Worm (Caenorhabditis elegans) whole organism, mixed stage, embryonic: ENCODE results near the gene sma-5.

Experiments
- M03D4.4 ChIP-seq: sonication (generic microtip); optimal IDR thresholded peaks from 2 replicates; lab custom pipeline; 2017; ENCODE audit warnings: mild to moderate bottlenecking, missing genetic modification characterization, missing compliant biosample characterization
- cnd-1 ChIP-seq: fragments of 200-800 bp; sonication (Bioruptor generic); optimal IDR thresholded peaks from 2 replicates; lab custom pipeline; 2018; ENCODE audit warnings: mild to moderate bottlenecking, missing genetic modification characterization, missing compliant biosample characterization
- nhr-28 ChIP-seq: fragments of 150-350 bp; optimal IDR thresholded peaks from 2 replicates; lab custom pipeline; 2014; ENCODE audit warnings: missing biosample characterization, missing genetic modification characterization
- pha-4 ChIP-seq: fragments of 150-350 bp; optimal IDR thresholded peaks from 2 replicates; lab custom pipeline; 2018; ENCODE audit warnings: missing biosample characterization, missing genetic modification reagents, missing genetic modification characterization
- unc-120 ChIP-seq: sonication (generic microtip); optimal IDR thresholded peaks from 2 replicates; lab custom pipeline; 2017; ENCODE audit warnings: missing genetic modification characterization, missing compliant biosample characterization; ENCODE audit not compliant: poor library complexity, severe bottlenecking
- unc-62 ChIP-seq: fragments of 150-350 bp; optimal IDR thresholded peaks from 2 replicates; lab custom pipeline; 2014; ENCODE audit warnings: missing biosample characterization, missing genetic modification reagents, missing genetic modification characterization

DNA sequence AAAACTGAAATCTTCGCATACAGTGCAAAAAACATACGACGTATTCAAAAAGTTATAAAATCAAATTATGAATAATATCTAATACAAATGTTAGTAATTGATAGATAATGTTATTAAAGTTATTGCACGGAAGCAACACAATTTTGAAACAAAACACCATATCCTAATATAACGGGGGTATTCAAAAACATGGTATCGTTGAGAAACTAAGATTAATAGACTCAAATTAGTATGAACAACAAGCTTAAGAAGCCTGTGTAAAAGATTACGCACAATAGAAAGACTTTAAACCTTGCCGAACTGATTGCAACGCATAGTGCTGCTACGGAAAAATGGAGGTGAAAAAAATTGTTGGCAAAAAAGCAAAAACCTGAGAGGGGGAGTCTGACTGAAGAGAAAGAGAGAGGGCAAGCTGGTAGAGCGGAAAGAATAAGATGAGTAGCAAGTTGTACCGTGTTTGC is at the start of gene sma-5:
- TF ChIP-seq pha-4 (no peak), unc-120 (tag; lab: Kevin White, UChicago) (no peak), M03D4.4 (no peak), nhr-28 (tag; lab: Kevin White, UChicago) (no peak), cnd-1 (no peak), unc-62 (no peak)
